Worm (Caenorhabditis elegans): ENCODE measurements around the gene fut-6.

The fut-6 gene

DNA sequence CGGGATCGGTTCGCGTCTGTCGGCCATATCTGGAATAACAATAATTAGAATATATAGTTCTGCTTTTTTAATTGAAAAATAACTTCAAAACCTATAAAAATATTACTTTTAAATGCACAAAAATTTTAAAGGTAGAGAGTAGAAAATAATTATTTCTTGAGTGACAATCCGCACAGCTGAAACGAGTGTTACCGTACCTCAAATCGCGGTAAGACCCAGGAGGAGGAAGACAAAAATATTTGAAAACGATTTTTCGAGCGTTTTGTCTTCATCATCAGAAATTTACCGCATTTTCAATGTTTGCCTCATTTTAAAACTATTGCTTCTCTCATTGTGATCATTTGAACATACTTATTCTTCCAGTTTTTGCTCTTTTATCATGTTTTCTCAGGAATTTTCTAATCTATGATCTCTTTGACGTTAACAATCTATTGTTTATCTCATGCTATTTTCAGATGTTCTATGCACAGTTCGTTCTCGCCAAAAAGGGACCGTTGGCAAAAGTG, 42.6 kb upstream of the fut-6 start, which contains the start of the genes rpn-5 and scc-1:
Gene rpn-5 (minus strand): TSS at position 162 of the 506 bp plus-strand sequence.
Gene scc-1 (plus strand): TSS at position 456 of the 506 bp plus-strand sequence.
- peak; percentile 22 for TF ChIP-seq dpl-1 (GFP tag; optimal IDR thresholded peaks at IDR 0.05)
- TF ChIP-seq aptf-2 (GFP tag; conservative IDR thresholded peaks at IDR 0.05) = no peak
- TF ChIP-seq D2030.7 (GFP tag; IDR thresholded peaks at IDR 0.05) = peak; percentile 61
- TF ChIP-seq rcor-1 (GFP tag; IDR thresholded peaks at IDR 0.05) = 0 out of 2 replicates have a peak, but pooled peaks have one; percentile 7
- TF ChIP-seq nfyb-1 (GFP tag; IDR thresholded peaks at IDR 0.05) = no peak
- peak; percentile 46 for TF ChIP-seq madf-8 (GFP tag; conservative IDR thresholded peaks at IDR 0.05)
- peak; percentile 46; the same call in 1 of the 2 replicates for TF ChIP-seq mcd-1 (GFP tag; IDR thresholded peaks at IDR 0.05)
- peak; percentile 29 for TF ChIP-seq snpc-4 (GFP tag; optimal IDR thresholded peaks at IDR 0.05)
- peak in 2 of 4 experiments; percentile 24 to 57 for TF ChIP-seq snpc-4 (tag; optimal IDR thresholded peaks at IDR 0.05)
- TF ChIP-seq F23B12.7 (tag; optimal IDR thresholded peaks at IDR 0.05; ENCODE audit: insufficient read depth) = peak; percentile 72
- peak in 1 of 2 experiments; percentile 4 for TF ChIP-seq let-607 (tag; optimal IDR thresholded peaks at IDR 0.05)
- no peak for TF ChIP-seq Y95B8A.8 (GFP tag; IDR thresholded peaks at IDR 0.05)
- no peak for TF ChIP-seq tbx-9 (tag; optimal IDR thresholded peaks at IDR 0.05; ENCODE audit: borderline replicate concordance)
- no peak for TF ChIP-seq sea-2 (GFP tag; IDR thresholded peaks at IDR 0.05)
- peak; percentile 85 for TF ChIP-seq madf-6 (GFP tag; IDR thresholded peaks at IDR 0.05)
- TF ChIP-seq F33H1.4 (GFP tag; IDR thresholded peaks at IDR 0.05) = peak; percentile 92
- no peak for TF ChIP-seq hsf-1 (GFP tag; IDR thresholded peaks at IDR 0.05)
- no peak for TF ChIP-seq madf-3 (GFP tag; IDR thresholded peaks at IDR 0.05)
- peak; percentile 25 for TF ChIP-seq rpc-1 (optimal IDR thresholded peaks at IDR 0.05)
- TF ChIP-seq rpc-1 (tag; optimal IDR thresholded peaks at IDR 0.05) = no peak
- peak; percentile 60 for TF ChIP-seq xnd-1 (tag; optimal IDR thresholded peaks at IDR 0.05)
- TF ChIP-seq ama-1 (optimal IDR thresholded peaks at IDR 0.05) = no peak
- TF ChIP-seq ama-1 (GFP tag; optimal IDR thresholded peaks at IDR 0.05) = no peak
- TF ChIP-seq snpc-1.1 (tag; optimal IDR thresholded peaks at IDR 0.05; ENCODE audit: insufficient read depth) = peak; percentile 2
- peak in 1 of 3 experiments; percentile 80 for TF ChIP-seq lin-35 (GFP tag; optimal IDR thresholded peaks at IDR 0.05)
- 0 out of 2 replicates have a peak, but pooled peaks have one; percentile 12 for TF ChIP-seq pbrm-1 (GFP tag; IDR thresholded peaks at IDR 0.05)
- TF ChIP-seq chd-7 (tag; optimal IDR thresholded peaks at IDR 0.05) = no peak
- TF ChIP-seq efl-1 (GFP tag; optimal IDR thresholded peaks at IDR 0.05) = peak; percentile 76
- peak; percentile 54 for TF ChIP-seq pha-4 (tag; optimal IDR thresholded peaks at IDR 0.05)
- no peak for TF ChIP-seq ekl-4 (GFP tag; IDR thresholded peaks at IDR 0.05)
- TF ChIP-seq snpc-3.4 (tag; optimal IDR thresholded peaks at IDR 0.05) = peak; percentile 43
- peak; percentile 6 for TF ChIP-seq snpc-1.3 (tag; optimal IDR thresholded peaks at IDR 0.05; ENCODE audit: insufficient read depth)
- TF ChIP-seq ets-4 (GFP tag; optimal IDR thresholded peaks at IDR 0.05) = no peak
- no peak for TF ChIP-seq ztf-26 (tag; optimal IDR thresholded peaks at IDR 0.05)
- peak; percentile 91 for TF ChIP-seq lsl-1 (GFP tag; optimal IDR thresholded peaks at IDR 0.05)
- peak; percentile 32; the same call in 1 of the 2 replicates for TF ChIP-seq dox-1 (GFP tag; IDR thresholded peaks at IDR 0.05)
- peak; percentile 49 for TF ChIP-seq F49E8.2 (tag; optimal IDR thresholded peaks at IDR 0.05; ENCODE audit: insufficient read depth)
- TF ChIP-seq hmg-1.2 (GFP tag; IDR thresholded peaks at IDR 0.05) = peak; percentile 26; the same call in 1 of the 2 replicates
- TF ChIP-seq tbp1 (GFP tag; optimal IDR thresholded peaks at IDR 0.05) = peak; percentile 19
- TF ChIP-seq F22D6.2 (tag; optimal IDR thresholded peaks at IDR 0.05) = no peak
- TF ChIP-seq akir-1 (GFP tag; optimal IDR thresholded peaks at IDR 0.05) = no peak
- peak; percentile 79 for TF ChIP-seq lin-54 (GFP tag; optimal IDR thresholded peaks at IDR 0.05)
- no peak for TF ChIP-seq hlh-26 (GFP tag; conservative IDR thresholded peaks at IDR 0.05)
- TF ChIP-seq cebp-1 (GFP tag; IDR thresholded peaks at IDR 0.05) = no peak
- TF ChIP-seq cebp-1 (tag; optimal IDR thresholded peaks at IDR 0.05) = peak; percentile 12
- TF ChIP-seq ceh-79 (tag; optimal IDR thresholded peaks at IDR 0.05) = no peak
- no peak for TF ChIP-seq T07F8.4 (tag; optimal IDR thresholded peaks at IDR 0.05)
- no peak for TF ChIP-seq rec-8 (tag; optimal IDR thresholded peaks at IDR 0.05)
